Worm (Caenorhabditis elegans) whole organism, L1 larva: ENCODE measurements around the gene F20D6.8.

ENCODE experiments used
- alr-1 ChIP-seq: fragments of 200-800 bp; sonication (Bioruptor generic); optimal IDR thresholded peaks from 2 replicates; lab custom pipeline; 2018; ENCODE audit warnings: borderline replicate concordance, mild to moderate bottlenecking, missing genetic modification characterization, missing compliant biosample characterization
- ceh-82 ChIP-seq, 3 experiments: fragments of 150-350 bp in 1 of 3; sonication (generic microtip) in 2 of 3; optimal IDR thresholded peaks; 2 replicates each; lab custom pipeline; 2014 to 2017; ENCODE audit warnings: missing biosample characterization in 3 of 3, missing genetic modification characterization in 3 of 3
- ceh-88 ChIP-seq: fragments of 200-800 bp; sonication (Bioruptor generic); IDR thresholded peaks from 2 replicates; pipeline ENCODE4 v1.3.6; 2022; ENCODE audit warnings: missing genetic modification characterization, missing compliant biosample characterization
- elt-3 ChIP-seq, 6 experiments: fragments of 150-350 bp in 1 of 6; sonication (generic microtip); optimal IDR thresholded peaks; 2 replicates each; lab custom pipeline; 2017 to 2018; ENCODE audit warnings: missing biosample characterization in 6 of 6, missing genetic modification characterization in 6 of 6, inconsistent platforms in 1 of 6
- irx-1 ChIP-seq: sonication (generic microtip); optimal IDR thresholded peaks from 2 replicates; lab custom pipeline; 2016; ENCODE audit warnings: missing genetic modification characterization, missing compliant biosample characterization
- lin-15B ChIP-seq: fragments of 150-350 bp; sonication (generic microtip); optimal IDR thresholded peaks from 3 replicates; lab custom pipeline; 2014; ENCODE audit warnings: missing biosample characterization, missing genetic modification characterization
- lsy-2 ChIP-seq, 2 experiments: fragments of 150-350 bp; optimal IDR thresholded peaks; 2 replicates each; lab custom pipeline; 2014; ENCODE audit warnings: missing biosample characterization in 2 of 2, missing genetic modification characterization in 2 of 2
- nhr-11 ChIP-seq: fragments of 150-350 bp; optimal IDR thresholded peaks from 2 replicates; lab custom pipeline; 2014; ENCODE audit warnings: missing biosample characterization, missing genetic modification characterization
- snpc-4 ChIP-seq: fragments of 150-350 bp; optimal IDR thresholded peaks from 2 replicates; lab custom pipeline; 2014; ENCODE audit warnings: missing biosample characterization, missing genetic modification characterization
- sptf-1 ChIP-seq: fragments of 150-350 bp; optimal IDR thresholded peaks from 2 replicates; lab custom pipeline; 2014; ENCODE audit warnings: missing biosample characterization, missing genetic modification characterization
- unc-130 ChIP-seq: fragments of 150-350 bp; optimal IDR thresholded peaks from 2 replicates; lab custom pipeline; 2017; ENCODE audit warnings: missing biosample characterization, missing genetic modification characterization, inconsistent platforms
- xbp-1 ChIP-seq: sonication (generic microtip); optimal IDR thresholded peaks from 2 replicates; lab custom pipeline; 2016; ENCODE audit warnings: missing genetic modification characterization, missing compliant biosample characterization
- ztf-4 ChIP-seq: fragments of 150-350 bp; optimal IDR thresholded peaks from 2 replicates; lab custom pipeline; 2014; ENCODE audit warnings: missing biosample characterization, missing genetic modification characterization

DNA sequence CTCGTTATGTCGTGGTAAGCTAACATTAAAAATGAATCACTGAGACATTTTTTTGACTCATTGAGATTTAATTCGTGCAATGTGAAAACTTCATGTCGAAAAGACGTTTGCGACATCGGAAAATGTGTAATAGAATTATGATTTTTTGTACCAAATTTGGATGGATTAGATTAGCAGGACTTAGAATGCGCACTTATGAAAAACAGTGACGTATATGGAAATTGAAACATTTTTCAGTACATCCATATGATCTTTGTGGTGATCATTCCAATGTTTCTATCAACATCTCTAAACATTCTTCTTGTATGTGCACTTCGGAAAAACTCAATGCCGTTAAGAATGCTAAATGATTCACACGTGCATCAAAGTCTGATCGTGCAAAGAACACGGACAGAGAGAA is 23.6 kb downstream of the F20D6.8 start:
- TF ChIP-seq unc-130: no peak
- no peak for TF ChIP-seq ceh-82 (tag; optimal IDR thresholded peaks at IDR 0.05; lab: Kevin White, UChicago)
- no peak for TF ChIP-seq lin-15B (tag; lab: Kevin White, UChicago)
- no peak for TF ChIP-seq alr-1 (tag; lab: Kevin White, UChicago)
- no peak for TF ChIP-seq lsy-2 (tag; optimal IDR thresholded peaks at IDR 0.05; lab: Kevin White, UChicago)
- TF ChIP-seq nhr-11: no peak
- no peak for TF ChIP-seq irx-1
- TF ChIP-seq xbp-1 (tag; lab: Kevin White, UChicago): no peak
- TF ChIP-seq ztf-4: no peak
- TF ChIP-seq snpc-4 (tag; lab: Kevin White, UChicago): no peak
- no peak for TF ChIP-seq ceh-88 (GFP tag; lab: Robert Waterston, UW)
- no peak for TF ChIP-seq sptf-1 (tag; lab: Kevin White, UChicago)
- TF ChIP-seq elt-3 (tag; optimal IDR thresholded peaks at IDR 0.05; lab: Kevin White, UChicago): no peak
